Worm (Caenorhabditis elegans) whole organism, L3 larva: ENCODE data around the gene sru-18.
A peak's percentile ranks its signal among the peaks of the same experiment; 100 is the strongest.

Source experiments
- R02D3.7 ChIP-seq: fragments of 150-350 bp; optimal IDR thresholded peaks from 2 replicates; lab custom pipeline; 2014; ENCODE audit warnings: missing biosample characterization, missing genetic modification characterization
- ZK546.5 ChIP-seq: sonication (generic microtip); optimal IDR thresholded peaks from 2 replicates; lab custom pipeline; 2017; ENCODE audit warnings: missing biosample characterization, missing genetic modification characterization
- ceh-16 ChIP-seq: sonication (generic microtip); optimal IDR thresholded peaks from 2 replicates; lab custom pipeline; 2017; ENCODE audit warnings: missing biosample characterization, missing genetic modification characterization
- ceh-28 ChIP-seq: fragments of 150-350 bp; optimal IDR thresholded peaks from 2 replicates; lab custom pipeline; 2014; ENCODE audit warnings: missing biosample characterization, missing genetic modification reagents, missing genetic modification characterization
- ceh-82 ChIP-seq: fragments of 150-350 bp; optimal IDR thresholded peaks from 2 replicates; lab custom pipeline; 2014; ENCODE audit warnings: missing biosample characterization, missing genetic modification characterization
- ceh-9 ChIP-seq: sonication (generic microtip); optimal IDR thresholded peaks from 2 replicates; lab custom pipeline; 2018; ENCODE audit warnings: missing biosample characterization, missing genetic modification characterization
- daf-12 ChIP-seq: fragments of 150-350 bp; optimal IDR thresholded peaks from 2 replicates; lab custom pipeline; 2014; ENCODE audit warnings: missing biosample characterization, missing genetic modification reagents, missing genetic modification characterization
- egl-27 ChIP-seq: sonication (generic microtip); optimal IDR thresholded peaks from 4 replicates; lab custom pipeline; 2017; ENCODE audit warnings: missing biosample characterization, missing genetic modification reagents, missing genetic modification characterization
- egl-5 ChIP-seq: fragments of 150-350 bp; optimal IDR thresholded peaks from 2 replicates; lab custom pipeline; 2017; ENCODE audit warnings: missing biosample characterization, missing genetic modification reagents, missing genetic modification characterization, inconsistent platforms
- elt-2 ChIP-seq: sonication (generic microtip); optimal IDR thresholded peaks from 2 replicates; lab custom pipeline; 2016; ENCODE audit warnings: missing genetic modification reagents, mild to moderate bottlenecking, missing genetic modification characterization, missing compliant biosample characterization
- elt-3 ChIP-seq, 3 experiments: fragments of 150-350 bp in 1 of 3; sonication (generic microtip) in 2 of 3; optimal IDR thresholded peaks; 2 replicates in 2 of 3; 4 replicates in 1 of 3; lab custom pipeline; 2014 to 2017; ENCODE audit warnings: missing biosample characterization in 3 of 3, missing genetic modification characterization in 3 of 3
- fkh-10 ChIP-seq: sonication (generic microtip); optimal IDR thresholded peaks from 2 replicates; lab custom pipeline; 2017; ENCODE audit warnings: missing biosample characterization, missing genetic modification reagents, missing genetic modification characterization
- fkh-2 ChIP-seq: fragments of 150-350 bp; optimal IDR thresholded peaks from 2 replicates; lab custom pipeline; 2014; ENCODE audit warnings: missing biosample characterization, missing genetic modification reagents, missing genetic modification characterization
- fos-1 ChIP-seq: fragments of 150-350 bp; optimal IDR thresholded peaks from 2 replicates; lab custom pipeline; 2014; ENCODE audit warnings: missing biosample characterization, missing genetic modification characterization
- hmg-11 ChIP-seq: sonication (generic microtip); optimal IDR thresholded peaks from 2 replicates; lab custom pipeline; 2016; ENCODE audit warnings: missing genetic modification characterization, missing compliant biosample characterization
- jun-1 ChIP-seq: fragments of 150-350 bp; optimal IDR thresholded peaks from 2 replicates; lab custom pipeline; 2014; ENCODE audit warnings: missing biosample characterization, missing genetic modification reagents, missing genetic modification characterization
- lin-39 ChIP-seq: fragments of 150-350 bp; optimal IDR thresholded peaks from 2 replicates; lab custom pipeline; 2018; ENCODE audit warnings: missing biosample characterization, missing genetic modification reagents, missing genetic modification characterization
- lsy-12 ChIP-seq: sonication (generic microtip); optimal IDR thresholded peaks from 2 replicates; lab custom pipeline; 2016; ENCODE audit warnings: mild to moderate bottlenecking, missing genetic modification characterization, missing compliant biosample characterization
- nfya-1 ChIP-seq: sonication (generic microtip); optimal IDR thresholded peaks from 2 replicates; lab custom pipeline; 2017; ENCODE audit warnings: missing genetic modification characterization, mild to moderate bottlenecking, missing compliant biosample characterization, antibody characterized with exemption, moderate library complexity; ENCODE audit not compliant: insufficient read depth
- nhr-12 ChIP-seq: fragments of 150-350 bp; optimal IDR thresholded peaks from 2 replicates; lab custom pipeline; 2014; ENCODE audit warnings: missing biosample characterization, missing genetic modification characterization
- nhr-25 ChIP-seq: sonication (generic microtip); optimal IDR thresholded peaks from 2 replicates; lab custom pipeline; 2017; ENCODE audit warnings: missing biosample characterization, missing genetic modification characterization
- nhr-43 ChIP-seq: sonication (generic microtip); optimal IDR thresholded peaks from 2 replicates; lab custom pipeline; 2016; ENCODE audit warnings: mild to moderate bottlenecking, missing genetic modification characterization, missing compliant biosample characterization; ENCODE audit not compliant: poor library complexity, severe bottlenecking
- nhr-67 ChIP-seq: fragments of 150-350 bp; optimal IDR thresholded peaks from 2 replicates; lab custom pipeline; 2014; ENCODE audit warnings: missing biosample characterization, missing genetic modification characterization
- nhr-76 ChIP-seq: fragments of 150-350 bp; sonication (generic microtip); optimal IDR thresholded peaks from 5 replicates; lab custom pipeline; 2014; ENCODE audit warnings: missing biosample characterization, missing genetic modification characterization
- pha-4 ChIP-seq: fragments of 150-350 bp; optimal IDR thresholded peaks from 2 replicates; lab custom pipeline; 2014; ENCODE audit warnings: missing biosample characterization, missing genetic modification reagents, missing genetic modification characterization
- pqm-1 ChIP-seq: fragments of 150-350 bp; optimal IDR thresholded peaks from 2 replicates; lab custom pipeline; 2017; ENCODE audit warnings: missing biosample characterization, missing genetic modification characterization, inconsistent platforms
- skn-1 ChIP-seq: fragments of 150-350 bp; optimal IDR thresholded peaks from 2 replicates; lab custom pipeline; 2014; ENCODE audit warnings: missing biosample characterization, missing genetic modification characterization
- tbx-2 ChIP-seq: sonication (generic microtip); optimal IDR thresholded peaks from 2 replicates; lab custom pipeline; 2016; ENCODE audit warnings: mild to moderate bottlenecking, missing genetic modification characterization, missing compliant biosample characterization
- unc-39 ChIP-seq: sonication (generic microtip); optimal IDR thresholded peaks from 4 replicates; lab custom pipeline; 2017; ENCODE audit warnings: missing biosample characterization, missing genetic modification characterization
- unc-62 ChIP-seq: fragments of 150-350 bp; sonication (generic microtip); optimal IDR thresholded peaks from 4 replicates; lab custom pipeline; 2014; ENCODE audit warnings: missing biosample characterization, missing genetic modification reagents, missing genetic modification characterization
- zag-1 ChIP-seq: fragments of 150-350 bp; optimal IDR thresholded peaks from 2 replicates; lab custom pipeline; 2014; ENCODE audit warnings: missing biosample characterization, missing genetic modification characterization
- ztf-11 ChIP-seq: fragments of 150-350 bp; optimal IDR thresholded peaks from 2 replicates; lab custom pipeline; 2014; ENCODE audit warnings: missing biosample characterization, missing genetic modification characterization

The sru-18 gene

ce11 chrIV:12545393-12545792 lies 43.3 kb downstream of the sru-18 start:
- TF ChIP-seq nhr-43 (tag; lab: Kevin White, UChicago) (no peak), pha-4 (peak; percentile 7), jun-1 (tag; lab: Kevin White, UChicago) (no peak)

ce11 chrIV:12545902-12546301 lies 43.8 kb downstream of the sru-18 start:
- TF ChIP-seq ceh-82 (tag; lab: Kevin White, UChicago): no peak
- TF ChIP-seq nhr-25: no peak
- TF ChIP-seq pqm-1 (tag; lab: Kevin White, UChicago): no peak
- TF ChIP-seq unc-39 (tag; lab: Kevin White, UChicago): no peak
- TF ChIP-seq jun-1 (tag; lab: Kevin White, UChicago): no peak

- TF ChIP-seq unc-62 (GFP tag; lab: Kevin White, UChicago) (no peak), ceh-28 (tag; lab: Kevin White, UChicago) (no peak), fkh-2 (tag; lab: Kevin White, UChicago) (no peak), lin-39 (tag; lab: Kevin White, UChicago) (no peak), nhr-12 (tag; lab: Kevin White, UChicago) (no peak), pqm-1 (tag; lab: Kevin White, UChicago) (no peak), ceh-16 (no peak), zag-1 (tag; lab: Kevin White, UChicago) (no peak), hmg-11 (no peak), egl-5 (tag; lab: Kevin White, UChicago) (no peak), R02D3.7 (tag; lab: Kevin White, UChicago) (no peak), jun-1 (tag; lab: Kevin White, UChicago) (no peak), nhr-67 (tag; lab: Kevin White, UChicago) (no peak), nfya-1 (tag; lab: Kevin White, UChicago) (no peak), pha-4 (no peak), skn-1 (tag; lab: Kevin White, UChicago) (no peak)
Measured at ce11 chrIV:12547824-12548223, 45.8 kb downstream of the sru-18 start, which contains the start of gene ipmk-1. Gene ipmk-1, plus strand, starts transcription at chrIV:12548124.

ce11 chrIV:12549014-12549413 lies 47.0 kb downstream of the sru-18 start:
- TF ChIP-seq fkh-10 (GFP tag; lab: Kevin White, UChicago) (no peak), ceh-16 (no peak), elt-3 (tag; optimal IDR thresholded peaks at IDR 0.05; lab: Kevin White, UChicago) (no peak), elt-2 (tag; lab: Kevin White, UChicago) (no peak), pha-4 (no peak), ZK546.5 (tag; lab: Kevin White, UChicago) (no peak), nfya-1 (tag; lab: Kevin White, UChicago) (no peak), fkh-2 (tag; lab: Kevin White, UChicago) (no peak), R02D3.7 (tag; lab: Kevin White, UChicago) (no peak), hmg-11 (no peak), pqm-1 (tag; lab: Kevin White, UChicago) (no peak), jun-1 (tag; lab: Kevin White, UChicago) (no peak), daf-12 (tag; lab: Kevin White, UChicago) (no peak), ceh-9 (tag; lab: Kevin White, UChicago) (no peak), ceh-82 (tag; lab: Kevin White, UChicago) (no peak)

ce11 chrIV:12551944-12552343 lies 49.9 kb downstream of the sru-18 start:
- TF ChIP-seq nhr-76 (tag; lab: Kevin White, UChicago) (no peak), ZK546.5 (tag; lab: Kevin White, UChicago) (no peak), lsy-12 (tag; lab: Kevin White, UChicago) (no peak), ceh-28 (tag; lab: Kevin White, UChicago) (no peak), tbx-2 (tag; lab: Kevin White, UChicago) (no peak), pqm-1 (tag; lab: Kevin White, UChicago) (no peak), fos-1 (tag; lab: Kevin White, UChicago) (no peak), egl-5 (tag; lab: Kevin White, UChicago) (no peak), daf-12 (tag; lab: Kevin White, UChicago) (no peak), ztf-11 (tag; lab: Kevin White, UChicago) (no peak), egl-27 (no peak), nhr-25 (no peak), unc-62 (GFP tag; lab: Kevin White, UChicago) (no peak)
